Fruit fly (Drosophila melanogaster) whole organism: ENCODE measurements around the gene CG4766.

Source experiments
- CG8478 ChIP-seq: fragments of >200 bp; optimal IDR thresholded peaks from 2 replicates; lab custom pipeline; 2018; ENCODE audit warnings: inconsistent platforms
- Dll ChIP-seq: fragments of >200 bp; optimal IDR thresholded peaks from 2 replicates; lab custom pipeline; 2017
- EcR ChIP-seq, 2 experiments: fragments of >200 bp; optimal IDR thresholded peaks; 2 replicates each; lab custom pipeline; 2017; ENCODE audit warnings: missing biosample characterization in 2 of 2, missing genetic modification characterization in 2 of 2, missing genetic modification reagents in 2 of 2
- pan ChIP-seq: fragments of >200 bp; optimal IDR thresholded peaks from 2 replicates; lab custom pipeline; 2017
- psq ChIP-seq: fragments of >200 bp; optimal IDR thresholded peaks from 2 replicates; lab custom pipeline; 2017
- usp ChIP-seq: fragments of >200 bp; optimal IDR thresholded peaks from 2 replicates; lab custom pipeline; 2017; ENCODE audit warnings: missing biosample characterization, missing genetic modification characterization, mixed read lengths

The CG4766 gene

DNA sequence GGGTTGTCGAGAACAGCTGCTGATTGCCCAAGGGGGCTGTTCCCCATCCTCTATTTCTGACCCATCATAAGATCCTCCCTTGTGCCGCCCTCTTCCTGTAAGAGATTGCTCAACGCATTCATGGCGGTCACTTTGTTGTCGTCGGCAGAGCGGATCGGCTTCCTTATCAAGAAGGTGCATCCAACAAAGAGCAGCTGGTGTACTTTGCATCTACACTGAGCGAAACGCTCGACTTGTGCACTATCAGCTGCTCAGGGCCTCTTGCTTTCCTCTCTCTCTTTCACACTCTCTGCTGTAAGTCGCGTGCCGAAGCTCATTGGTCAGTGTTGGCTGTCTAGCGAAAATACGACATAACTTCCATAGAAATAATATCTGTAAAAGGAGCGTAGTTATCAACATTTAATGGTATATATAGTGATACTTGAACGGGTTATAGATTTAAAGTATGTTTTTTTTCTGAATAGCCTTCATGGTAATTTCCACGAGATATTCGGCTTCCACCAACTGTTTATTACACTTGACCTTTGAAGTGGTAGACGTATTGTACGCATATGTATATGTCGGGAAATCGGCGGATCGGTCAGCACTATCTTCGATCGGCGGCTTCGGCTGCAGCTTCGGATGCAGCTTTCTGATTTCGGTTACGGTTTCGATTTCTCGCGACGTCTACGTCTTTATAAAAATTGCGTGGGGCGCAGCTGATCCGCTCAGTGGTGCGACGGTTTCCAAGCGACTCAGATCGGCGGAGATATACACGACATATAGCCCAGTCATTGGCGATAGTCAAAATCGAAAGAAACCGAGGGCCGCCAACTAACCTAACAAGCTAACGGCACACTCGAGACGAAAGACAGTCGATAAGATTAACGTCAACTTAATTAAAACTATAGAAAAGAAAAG is 12.3 kb downstream of the CG4766 start, which contains the start of gene CG5966:
CG5966 (plus strand) TSS at position 704 of the 900 bp plus-strand sequence.
- TF ChIP-seq CG8478 (lab: Kevin White, UChicago) = no peak
- TF ChIP-seq Dll (lab: Kevin White, UChicago) = no peak
- no peak for TF ChIP-seq psq
- no peak for TF ChIP-seq pan (lab: Kevin White, UChicago)
- no peak for TF ChIP-seq usp
- no peak for TF ChIP-seq EcR (GFP tag; optimal IDR thresholded peaks at IDR 0.05; lab: Kevin White, UChicago)

DNA sequence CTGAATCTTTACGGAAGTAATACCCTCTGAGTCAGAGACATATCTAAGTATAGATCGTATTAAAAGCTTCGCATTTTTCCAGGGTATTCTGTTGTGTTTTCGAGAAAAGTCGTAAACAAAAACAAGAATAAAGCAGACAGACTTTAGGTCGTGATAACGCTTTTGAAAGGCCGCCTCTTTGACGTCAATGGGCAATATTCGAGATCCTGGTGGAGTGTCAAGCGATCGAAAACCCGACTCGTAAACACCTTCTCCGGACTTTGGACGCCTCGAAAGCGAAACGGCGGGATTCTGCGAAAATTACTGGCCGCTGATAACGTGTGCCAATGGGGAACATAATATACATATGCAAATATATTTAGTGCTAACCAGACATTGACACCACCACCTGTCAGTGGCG is 13.2 kb downstream of the CG4766 start:
- TF ChIP-seq EcR (GFP tag; optimal IDR thresholded peaks at IDR 0.05; lab: Kevin White, UChicago) = no peak
- no peak for TF ChIP-seq Dll (lab: Kevin White, UChicago)
- no peak for TF ChIP-seq pan (lab: Kevin White, UChicago)
- no peak for TF ChIP-seq psq
- no peak for TF ChIP-seq usp
- no peak for TF ChIP-seq CG8478 (lab: Kevin White, UChicago)

dm6 chrX:5983390-5983789 is 17.2 kb downstream of the CG4766 start:
- TF ChIP-seq EcR (GFP tag; optimal IDR thresholded peaks at IDR 0.05; lab: Kevin White, UChicago) (no peak), usp (no peak), psq (no peak), pan (lab: Kevin White, UChicago) (no peak), CG8478 (lab: Kevin White, UChicago) (no peak), Dll (lab: Kevin White, UChicago) (no peak)

DNA sequence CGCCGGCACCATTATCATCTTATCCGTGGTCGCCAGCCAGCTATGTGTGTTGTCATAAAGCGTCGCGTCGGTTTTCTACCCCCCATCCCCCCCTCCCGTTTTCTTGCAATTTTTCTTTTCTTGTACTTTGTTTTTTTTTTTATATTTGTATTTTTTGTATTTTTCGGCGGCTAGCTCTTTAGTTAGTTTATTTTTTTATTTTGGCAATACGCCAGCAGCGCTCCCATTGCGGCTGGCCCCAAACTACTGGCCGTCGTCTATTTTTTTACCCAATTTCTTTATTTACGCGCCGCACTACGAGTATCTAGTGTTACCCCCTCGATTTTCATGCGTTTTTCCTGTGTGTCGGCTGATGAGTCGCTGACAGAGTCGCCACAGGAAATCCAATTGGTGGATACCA is 19.2 kb downstream of the CG4766 start:
- no peak for TF ChIP-seq psq
- TF ChIP-seq EcR (GFP tag; optimal IDR thresholded peaks at IDR 0.05; lab: Kevin White, UChicago) = no peak
- TF ChIP-seq Dll (lab: Kevin White, UChicago) = no peak
- no peak for TF ChIP-seq pan (lab: Kevin White, UChicago)
- TF ChIP-seq CG8478 (lab: Kevin White, UChicago) = no peak

dm6 chrX:5980883-5981282 is 19.7 kb downstream of the CG4766 start:
- no peak for TF ChIP-seq usp
- TF ChIP-seq CG8478 (lab: Kevin White, UChicago) = no peak
- no peak for TF ChIP-seq Dll (lab: Kevin White, UChicago)
- no peak for TF ChIP-seq psq
- TF ChIP-seq EcR (GFP tag; optimal IDR thresholded peaks at IDR 0.05; lab: Kevin White, UChicago) = no peak
- no peak for TF ChIP-seq pan (lab: Kevin White, UChicago)

DNA sequence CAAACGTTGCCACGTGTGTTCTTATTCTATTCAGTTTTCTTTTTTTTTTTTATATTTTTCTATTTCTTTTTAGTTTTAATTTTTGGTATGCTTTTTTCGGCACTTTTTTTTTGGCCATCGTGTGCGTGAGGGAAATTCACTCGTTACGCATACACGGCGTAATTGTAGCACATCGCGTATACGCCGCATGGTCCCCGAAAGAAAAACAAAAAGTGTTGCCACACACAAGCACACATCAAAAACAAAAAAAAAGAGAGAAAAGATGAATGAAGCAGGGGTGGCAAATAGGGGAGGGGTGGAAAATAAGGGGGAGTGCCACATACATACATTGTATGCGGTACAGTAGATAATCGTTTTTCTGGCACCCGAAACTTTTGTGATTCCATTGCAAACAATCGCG is 22.8 kb downstream of the CG4766 start:
- TF ChIP-seq Dll (lab: Kevin White, UChicago) = no peak
- TF ChIP-seq CG8478 (lab: Kevin White, UChicago) = no peak
- TF ChIP-seq psq = no peak
- TF ChIP-seq EcR (GFP tag; optimal IDR thresholded peaks at IDR 0.05; lab: Kevin White, UChicago) = no peak
- TF ChIP-seq usp = no peak

DNA sequence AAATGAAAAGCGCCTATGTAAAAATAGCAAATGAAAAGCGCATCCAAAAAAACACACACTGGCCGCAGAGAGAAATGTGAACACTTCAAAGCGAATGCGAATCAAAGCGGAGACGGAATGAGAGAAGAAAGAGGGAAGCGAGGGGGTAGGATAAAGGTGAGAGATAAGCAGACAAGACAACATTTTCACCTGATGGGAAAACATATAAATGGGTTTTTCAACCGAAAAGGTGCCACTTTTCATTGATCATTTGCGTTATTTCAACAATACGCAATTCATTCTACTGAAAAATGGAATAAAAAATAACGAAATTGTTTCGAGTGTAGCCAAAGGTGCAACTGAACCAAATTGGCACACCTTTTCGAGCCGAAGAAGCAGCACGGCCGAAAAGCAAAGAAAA is 23.5 kb downstream of the CG4766 start:
- TF ChIP-seq EcR (GFP tag; optimal IDR thresholded peaks at IDR 0.05; lab: Kevin White, UChicago) (no peak), Dll (lab: Kevin White, UChicago) (no peak)

DNA sequence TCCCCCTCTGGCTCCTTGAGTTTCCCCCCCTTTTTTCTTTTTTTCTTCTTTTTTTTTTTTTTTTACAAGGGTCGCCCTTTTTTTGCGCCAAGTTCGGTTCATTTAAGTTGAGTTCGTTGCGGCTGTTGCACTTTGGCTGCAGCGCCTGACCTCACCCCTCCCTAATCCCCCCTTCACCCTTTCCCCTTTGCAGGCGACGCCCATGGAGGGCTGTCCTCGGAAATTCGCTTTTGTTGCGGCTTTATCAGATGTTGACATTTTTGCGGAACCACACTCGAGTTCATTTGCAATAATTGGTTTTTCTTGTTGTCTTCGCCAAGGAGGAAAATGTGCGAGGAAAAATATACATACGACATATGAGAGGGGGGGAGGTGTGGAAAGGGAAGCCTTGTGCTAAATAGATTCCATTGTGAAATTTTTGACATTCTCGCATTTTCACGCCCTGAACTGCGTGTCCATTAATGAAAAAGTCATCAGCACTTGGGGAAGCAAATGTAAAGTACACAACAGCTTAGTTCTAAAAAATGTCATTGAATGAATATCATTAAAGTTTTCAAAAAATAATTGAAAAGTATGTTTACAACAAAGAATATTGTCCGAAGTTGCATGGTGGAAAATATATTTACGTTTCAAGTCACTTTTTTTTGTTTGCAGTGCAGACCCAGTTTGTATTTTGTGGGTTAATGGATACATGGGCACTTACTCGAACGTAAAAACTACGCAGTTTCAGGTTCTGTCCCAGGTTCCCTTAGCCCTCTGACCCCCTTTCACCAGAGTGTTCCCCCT is 26.0 kb downstream of the CG4766 start:
- TF ChIP-seq CG8478 (lab: Kevin White, UChicago) (no peak), pan (lab: Kevin White, UChicago) (no peak), psq (no peak), usp (no peak), Dll (lab: Kevin White, UChicago) (no peak), EcR (GFP tag; optimal IDR thresholded peaks at IDR 0.05; lab: Kevin White, UChicago) (no peak)

DNA sequence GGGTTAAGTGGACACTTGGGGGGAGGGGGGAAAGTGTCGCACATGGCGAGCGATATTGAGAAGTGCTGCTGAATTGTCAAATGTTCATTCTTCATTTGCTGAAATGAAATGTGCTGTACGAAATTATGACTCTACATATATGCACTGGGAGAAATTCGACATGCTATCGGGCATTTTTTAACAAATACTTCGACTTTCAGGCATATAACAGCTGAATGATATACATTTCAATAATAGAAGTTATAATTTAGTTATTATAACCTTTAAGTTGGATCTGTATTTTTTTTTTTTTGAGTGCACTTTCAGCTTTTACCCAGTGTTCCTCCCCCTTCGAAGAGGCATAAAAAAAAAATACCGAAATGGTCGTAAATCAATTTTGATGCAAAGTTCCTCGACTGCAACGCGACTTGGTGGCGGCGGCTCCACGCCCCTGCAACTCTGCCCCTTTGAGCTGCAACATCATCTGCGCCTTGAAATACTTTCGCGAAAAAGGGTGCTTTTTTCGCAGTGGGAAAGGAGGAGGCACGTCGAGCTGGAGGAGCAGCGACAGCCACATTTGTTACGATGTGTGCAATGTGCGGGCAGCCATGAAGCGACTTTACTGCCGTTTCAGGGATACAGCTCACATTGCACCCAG is 27.1 kb downstream of the CG4766 start:
- TF ChIP-seq psq (no peak), Dll (lab: Kevin White, UChicago) (no peak), usp (no peak), EcR (GFP tag; optimal IDR thresholded peaks at IDR 0.05; lab: Kevin White, UChicago) (no peak), CG8478 (lab: Kevin White, UChicago) (no peak), pan (lab: Kevin White, UChicago) (no peak)

DNA sequence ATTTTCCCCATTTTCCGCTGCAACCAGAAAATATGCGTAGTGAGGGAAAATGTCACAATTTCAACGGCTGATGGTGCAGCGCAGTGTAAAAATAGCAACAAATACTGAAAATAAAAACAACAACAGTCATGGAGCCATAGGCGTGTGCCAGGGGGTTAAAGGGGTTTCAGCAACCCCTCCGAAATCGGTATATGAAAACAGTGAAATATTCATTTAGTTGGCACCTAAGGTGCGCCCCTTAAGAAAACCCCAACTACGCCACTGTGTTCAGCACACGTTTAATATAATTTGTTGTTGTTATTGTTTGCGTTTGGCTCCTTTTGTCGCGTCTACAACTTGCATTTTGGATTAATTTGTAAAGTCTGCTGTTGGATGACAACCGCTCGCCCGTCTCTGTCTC is 28.6 kb downstream of the CG4766 start:
- no peak for TF ChIP-seq EcR (GFP tag; optimal IDR thresholded peaks at IDR 0.05; lab: Kevin White, UChicago)
- no peak for TF ChIP-seq usp
- no peak for TF ChIP-seq pan (lab: Kevin White, UChicago)
- no peak for TF ChIP-seq psq
- no peak for TF ChIP-seq CG8478 (lab: Kevin White, UChicago)
- TF ChIP-seq Dll (lab: Kevin White, UChicago) = no peak

DNA sequence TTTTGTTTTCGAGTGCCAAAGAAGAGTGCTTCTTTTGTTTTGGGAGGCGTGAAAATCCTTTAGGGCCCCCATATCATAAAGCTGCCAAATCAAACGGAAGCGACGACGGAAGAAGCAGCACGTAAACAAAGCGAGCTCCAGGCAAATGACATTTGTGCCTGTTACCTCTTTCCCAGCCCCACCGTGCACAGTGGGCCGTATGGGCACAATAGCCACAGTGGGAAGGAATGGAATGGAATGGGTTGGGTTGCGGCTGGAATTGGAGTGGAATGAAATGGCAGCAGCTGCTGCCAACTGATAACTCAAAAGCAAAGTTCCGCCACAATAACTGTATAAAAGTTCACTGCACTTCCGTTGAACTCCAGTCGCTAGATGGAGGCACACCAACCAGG is 29.9 kb downstream of the CG4766 start:
- no peak for TF ChIP-seq psq
- TF ChIP-seq Dll (lab: Kevin White, UChicago) = no peak
- TF ChIP-seq usp = no peak
- no peak for TF ChIP-seq EcR (GFP tag; optimal IDR thresholded peaks at IDR 0.05; lab: Kevin White, UChicago)
- no peak for TF ChIP-seq CG8478 (lab: Kevin White, UChicago)
- no peak for TF ChIP-seq pan (lab: Kevin White, UChicago)
